Fruit fly (Drosophila melanogaster): Measurements from ENCODE around the gene CG32457.

- TF ChIP-seq CG10348 (GFP tag; IDR thresholded peaks at IDR 0.05), result no peak
- no peak for TF ChIP-seq CG13204 (GFP tag; optimal IDR thresholded peaks at IDR 0.05)
- TF ChIP-seq CG8301 (tag; optimal IDR thresholded peaks at IDR 0.05), result no peak
- TF ChIP-seq rn (GFP tag; IDR thresholded peaks at IDR 0.05), result no peak
- TF ChIP-seq CG8159 (tag; optimal IDR thresholded peaks at IDR 0.05), result no peak
- TF ChIP-seq D1 (tag; optimal IDR thresholded peaks at IDR 0.05), result no peak
- no peak for TF ChIP-seq EcR (GFP tag; optimal IDR thresholded peaks at IDR 0.05)
- no peak for TF ChIP-seq CG12605 (GFP tag; IDR thresholded peaks at IDR 0.05)
- TF ChIP-seq CG17806 (tag; optimal IDR thresholded peaks at IDR 0.05), result no peak
- no peak for TF ChIP-seq gl (tag; optimal IDR thresholded peaks at IDR 0.05)
- TF ChIP-seq Ets98B (GFP tag; IDR thresholded peaks at IDR 0.05), result no peak
- no peak for TF ChIP-seq CG4496 (GFP tag; IDR thresholded peaks at IDR 0.05)
These were observed 47.2 kb upstream of the CG32457 start for dm6 chr3L:22940249-22940648.
